Fruit fly (Drosophila melanogaster): Measurements from ENCODE around the gene Upf2.

The Upf2 gene

DNA sequence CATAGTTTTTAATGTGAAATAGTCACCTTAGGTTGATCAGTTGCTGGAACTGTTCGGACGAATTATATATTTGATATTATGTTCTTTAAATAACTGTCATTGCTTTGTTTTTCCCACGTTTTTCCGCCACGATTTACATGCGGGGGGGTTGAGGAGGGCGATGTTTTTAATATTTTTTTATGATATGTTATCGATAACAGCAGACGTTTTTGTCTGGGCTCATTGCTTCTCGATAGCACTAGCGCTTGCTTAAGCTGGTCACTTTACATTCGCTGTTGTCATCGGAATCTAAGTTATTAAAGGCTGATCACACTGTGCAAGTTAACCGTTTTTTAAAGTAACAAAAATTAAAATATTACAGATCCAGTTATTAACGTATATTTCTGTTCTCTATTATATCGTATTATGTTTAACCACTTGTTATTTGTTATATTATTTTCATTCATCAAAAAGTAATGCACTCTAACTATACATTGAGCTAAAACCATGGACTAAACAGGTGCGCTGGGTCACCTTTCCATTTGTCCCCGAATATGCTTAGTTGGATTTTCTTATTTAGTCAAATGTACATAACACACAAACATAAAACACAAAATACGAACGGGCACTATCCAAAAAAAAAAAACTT lies at the start of gene Upf2, which contains the start of gene CG1571:
Gene Upf2, minus strand, starts transcription at position 167 of the 628 bp plus-strand sequence.
Gene CG1571, plus strand, starts transcription at position 578 of the 628 bp plus-strand sequence.
- no peak for TF ChIP-seq svp (GFP tag)
- no peak for TF ChIP-seq net (GFP tag; optimal IDR thresholded peaks at IDR 0.05)
- no peak for TF ChIP-seq pdm3 (GFP tag; optimal IDR thresholded peaks at IDR 0.05)
- TF ChIP-seq CG11294 (GFP tag; IDR thresholded peaks at IDR 0.05): no peak
- no peak for TF ChIP-seq CG9139 (GFP tag; optimal IDR thresholded peaks at IDR 0.05)

DNA sequence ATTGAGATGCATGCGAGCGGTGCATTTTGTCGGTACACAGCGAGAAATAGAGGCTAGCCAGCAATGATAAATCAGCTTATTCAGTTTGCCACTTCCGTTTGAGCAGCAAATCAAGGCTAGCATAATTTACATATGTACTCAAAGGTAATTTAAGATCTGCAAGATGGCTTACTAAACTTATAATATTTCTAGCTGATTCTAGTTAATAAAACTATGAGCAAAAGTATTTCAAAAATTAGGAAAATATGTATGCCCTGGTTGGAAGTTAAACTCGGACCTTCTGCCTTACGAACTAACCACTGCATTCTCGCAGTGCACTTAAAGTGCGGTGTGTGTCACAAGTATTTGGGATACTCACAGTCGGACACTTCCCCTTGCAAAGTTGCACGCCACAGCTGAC lies 47.6 kb upstream of the Upf2 start:
- peak; percentile 41 for TF ChIP-seq OdsH (GFP tag; optimal IDR thresholded peaks at IDR 0.05)
- TF ChIP-seq Blimp-1 (GFP tag; optimal IDR thresholded peaks at IDR 0.05): no peak
- no peak for TF ChIP-seq CG8319 (GFP tag; optimal IDR thresholded peaks at IDR 0.05)
- TF ChIP-seq CG11902 (GFP tag; optimal IDR thresholded peaks at IDR 0.05): peak; percentile 5
- peak; percentile 53 for TF ChIP-seq CG3919 (GFP tag; optimal IDR thresholded peaks at IDR 0.05)
- TF ChIP-seq svp (GFP tag): no peak
- TF ChIP-seq CG6163 (GFP tag; IDR thresholded peaks at IDR 0.05): peak; percentile 66; the same call in 2 of the 3 replicates
- peak; percentile 27 for TF ChIP-seq dsx (GFP tag; optimal IDR thresholded peaks at IDR 0.05; ENCODE audit: poor library complexity, severe bottlenecking)
- peak; percentile 46 for TF ChIP-seq CG3032 (tag; optimal IDR thresholded peaks at IDR 0.05)
- TF ChIP-seq eg (GFP tag; IDR thresholded peaks at IDR 0.05): peak; percentile 62
- TF ChIP-seq CG31627 (GFP tag; optimal IDR thresholded peaks at IDR 0.05): no peak
- TF ChIP-seq CG6854 (GFP tag; optimal IDR thresholded peaks at IDR 0.05): no peak
- TF ChIP-seq Eip78C (GFP tag): peak; percentile 92
- TF ChIP-seq spab (GFP tag; optimal IDR thresholded peaks at IDR 0.05): no peak
- no peak for TF ChIP-seq fkh (GFP tag; optimal IDR thresholded peaks at IDR 0.05)
- TF ChIP-seq CG4318 (GFP tag; optimal IDR thresholded peaks at IDR 0.05): peak; percentile 57
- peak; percentile 25 for TF ChIP-seq CG6792 (GFP tag; optimal IDR thresholded peaks at IDR 0.05)
- TF ChIP-seq ss (GFP tag; optimal IDR thresholded peaks at IDR 0.05): peak; percentile 67 to 78
- peak; percentile 76 for TF ChIP-seq CG15336 (GFP tag; IDR thresholded peaks at IDR 0.05)
- no peak for TF ChIP-seq cyc (GFP tag; optimal IDR thresholded peaks at IDR 0.05)
- TF ChIP-seq CG8119 (GFP tag; IDR thresholded peaks at IDR 0.05): peak; percentile 77
- no peak for TF ChIP-seq fd85E (GFP tag; optimal IDR thresholded peaks at IDR 0.05)
- no peak for TF ChIP-seq Hr38 (GFP tag; optimal IDR thresholded peaks at IDR 0.05)
- peak in 1 of 2 experiments; percentile 38 for TF ChIP-seq salr (GFP tag; optimal IDR thresholded peaks at IDR 0.05)
- TF ChIP-seq CG8632 (GFP tag; optimal IDR thresholded peaks at IDR 0.05): peak; percentile 4
- TF ChIP-seq Sox102F (GFP tag; optimal IDR thresholded peaks at IDR 0.05): no peak
- no peak for TF ChIP-seq CG11294 (GFP tag; IDR thresholded peaks at IDR 0.05)
- TF ChIP-seq CG10631 (GFP tag; optimal IDR thresholded peaks at IDR 0.05): peak; percentile 30
- peak; percentile 18 for TF ChIP-seq esn (GFP tag; optimal IDR thresholded peaks at IDR 0.05)
- peak; percentile 76 for TF ChIP-seq Hr4 (GFP tag; optimal IDR thresholded peaks at IDR 0.05)
- TF ChIP-seq CG6808 (GFP tag; optimal IDR thresholded peaks at IDR 0.05): peak; percentile 48
- TF ChIP-seq Eip75B (GFP tag; optimal IDR thresholded peaks at IDR 0.05): peak; percentile 28
- TF ChIP-seq CG32006 (GFP tag; optimal IDR thresholded peaks at IDR 0.05): peak; percentile 85
- TF ChIP-seq Sox15 (GFP tag; optimal IDR thresholded peaks at IDR 0.05): peak; percentile 0
- TF ChIP-seq CG16779 (tag; optimal IDR thresholded peaks at IDR 0.05): no peak
- TF ChIP-seq Sox14 (GFP tag; optimal IDR thresholded peaks at IDR 0.05): peak; percentile 28
- peak; percentile 20 for TF ChIP-seq CG11762 (GFP tag; optimal IDR thresholded peaks at IDR 0.05; ENCODE audit: insufficient read depth)
- no peak for TF ChIP-seq lz (GFP tag; optimal IDR thresholded peaks at IDR 0.05)
- peak; percentile 6 for TF ChIP-seq Hr39 (GFP tag; optimal IDR thresholded peaks at IDR 0.05)
- TF ChIP-seq CG10669 (GFP tag; optimal IDR thresholded peaks at IDR 0.05): peak; percentile 40
- peak; percentile 34 for TF ChIP-seq achi (GFP tag; optimal IDR thresholded peaks at IDR 0.05)
- TF ChIP-seq Gug (GFP tag; IDR thresholded peaks at IDR 0.05): no peak
- TF ChIP-seq Smox (GFP tag; optimal IDR thresholded peaks at IDR 0.05): no peak
- peak; percentile 36 for TF ChIP-seq fd59A (GFP tag; optimal IDR thresholded peaks at IDR 0.05)
- no peak for TF ChIP-seq CG1621 (tag; optimal IDR thresholded peaks at IDR 0.05)
- TF ChIP-seq CG7368 (GFP tag; optimal IDR thresholded peaks at IDR 0.05): peak; percentile 22
- TF ChIP-seq pdm3 (GFP tag; optimal IDR thresholded peaks at IDR 0.05): peak; percentile 56
